Worm (Caenorhabditis elegans) whole organism, midembryonic: ENCODE measurements around the gene H40L08.9.

Source experiments
- T22C8.4 ChIP-seq: fragments of 200-800 bp; sonication (Bioruptor generic); IDR thresholded peaks from 2 replicates; pipeline ENCODE4 v1.3.6; 2022; ENCODE audit warnings: missing genetic modification characterization, missing compliant biosample characterization
- cog-1 ChIP-seq: sonication (generic microtip); optimal IDR thresholded peaks from 2 replicates; lab custom pipeline; 2016; ENCODE audit warnings: missing genetic modification characterization, missing compliant biosample characterization
- flt-1 ChIP-seq: fragments of 200-800 bp; sonication (Bioruptor generic); IDR thresholded peaks from 2 replicates; pipeline ENCODE4 v1.3.6; 2022; ENCODE audit warnings: missing genetic modification characterization, missing compliant biosample characterization
- klf-2 ChIP-seq: fragments of 200-800 bp; sonication (Bioruptor generic); conservative IDR thresholded peaks from 2 replicates; pipeline ENCODE4 v1.3.6; 2022; ENCODE audit warnings: missing genetic modification reagents, missing genetic modification characterization, missing compliant biosample characterization
- med-1 ChIP-seq: sonication (generic microtip); optimal IDR thresholded peaks from 2 replicates; lab custom pipeline; 2017; ENCODE audit warnings: missing genetic modification characterization, mild to moderate bottlenecking, missing compliant biosample characterization, antibody characterized with exemption, missing genetic modification reagents; ENCODE audit not compliant: insufficient read depth
- ref-1 ChIP-seq: fragments of 200-800 bp; sonication (Bioruptor generic); conservative IDR thresholded peaks from 2 replicates; pipeline ENCODE4 v1.3.6; 2022; ENCODE audit warnings: missing genetic modification reagents, missing genetic modification characterization, missing compliant biosample characterization
- tab-1 ChIP-seq: fragments of 200-800 bp; sonication (Bioruptor generic); IDR thresholded peaks from 2 replicates; pipeline ENCODE4 v1.3.6; 2022; ENCODE audit warnings: missing genetic modification characterization, missing compliant biosample characterization
- ztf-23 ChIP-seq: fragments of 200-800 bp; sonication (Bioruptor generic); IDR thresholded peaks from 2 replicates; pipeline ENCODE4 v1.3.6; 2022; ENCODE audit warnings: missing genetic modification reagents, missing genetic modification characterization, missing compliant biosample characterization
- ztf-29 ChIP-seq: fragments of 200-800 bp; sonication (Bioruptor generic); IDR thresholded peaks from 2 replicates; pipeline ENCODE4 v1.3.6; 2022; ENCODE audit warnings: missing genetic modification reagents, missing genetic modification characterization, missing compliant biosample characterization

- TF ChIP-seq flt-1 (GFP tag; lab: Robert Waterston, UW): no peak
- no peak for TF ChIP-seq med-1 (GFP tag; lab: Kevin White, UChicago)
- no peak for TF ChIP-seq T22C8.4 (GFP tag; lab: Robert Waterston, UW)
- TF ChIP-seq tab-1: no peak
- no peak for TF ChIP-seq klf-2 (GFP tag; lab: Robert Waterston, UW)
- no peak for TF ChIP-seq ztf-23 (GFP tag; lab: Robert Waterston, UW)
- TF ChIP-seq cog-1: no peak
- no peak for TF ChIP-seq ztf-29 (GFP tag; lab: Robert Waterston, UW)
- no peak for TF ChIP-seq ref-1 (GFP tag; lab: Robert Waterston, UW)
Measured at ce11 chrX:15094973-15095372, 18.7 kb upstream of the H40L08.9 start, which contains the start of gene F09B12.7.
